Worm (Caenorhabditis elegans): ENCODE data around the gene F43E2.6.

ce11 chrII:7374143-7374542, 5.5 kb upstream of the F43E2.6 start, which contains the start of the genes mtch-1 and rpb-4:
- TF ChIP-seq ama-1 (optimal IDR thresholded peaks at IDR 0.05) (no peak), ceh-13 (GFP tag; optimal IDR thresholded peaks at IDR 0.05) (no peak), F13C5.2 (tag; optimal IDR thresholded peaks at IDR 0.05) (no peak), pes-1 (GFP tag; IDR thresholded peaks at IDR 0.05) (no peak), ceh-36 (tag; optimal IDR thresholded peaks at IDR 0.05) (no peak), sea-1 (GFP tag; conservative IDR thresholded peaks at IDR 0.05) (no peak), aly-1 (tag; optimal IDR thresholded peaks at IDR 0.05) (no peak), hmg-4 (GFP tag; optimal IDR thresholded peaks at IDR 0.05) (no peak), tbx-11 (GFP tag; IDR thresholded peaks at IDR 0.05) (no peak), hnd-1 (tag; optimal IDR thresholded peaks at IDR 0.05) (no peak), B0310.2 (tag; optimal IDR thresholded peaks at IDR 0.05) (no peak), flt-1 (GFP tag; IDR thresholded peaks at IDR 0.05) (no peak)
